Fruit fly (Drosophila melanogaster) whole organism, embryonic: Measurements from ENCODE around the gene Rh5.
A peak's percentile ranks its signal among the peaks of the same experiment; 100 is the strongest.

Source experiments
- Asciz ChIP-seq: fragments of 200-800 bp; sonication (Bioruptor generic); optimal IDR thresholded peaks from 2 replicates; lab custom pipeline; 2017; ENCODE audit warnings: missing biosample characterization, mild to moderate bottlenecking, missing genetic modification characterization, missing genetic modification reagents
- Blimp-1 ChIP-seq: fragments of 200-800 bp; sonication (Bioruptor generic); optimal IDR thresholded peaks from 3 replicates; lab custom pipeline; 2018; ENCODE audit warnings: missing biosample characterization, missing genetic modification characterization, mild to moderate bottlenecking, moderate library complexity, missing genetic modification reagents
- CG10147 ChIP-seq: fragments of 200-800 bp; sonication (Bioruptor generic); optimal IDR thresholded peaks from 2 replicates; lab custom pipeline; 2019; ENCODE audit warnings: missing biosample characterization, mild to moderate bottlenecking, missing genetic modification characterization, moderate library complexity
- CG10543 ChIP-seq: fragments of 200-800 bp; sonication (Bioruptor generic); optimal IDR thresholded peaks from 3 replicates; lab custom pipeline; 2017; ENCODE audit warnings: missing biosample characterization, mild to moderate bottlenecking, missing genetic modification characterization, moderate library complexity
- CG10979 ChIP-seq: fragments of 200-800 bp; sonication (Bioruptor generic); optimal IDR thresholded peaks from 2 replicates; lab custom pipeline; 2018; ENCODE audit warnings: missing biosample characterization, mild to moderate bottlenecking, missing genetic modification characterization, moderate library complexity
- CG11085 ChIP-seq: fragments of 200-800 bp; sonication (Bioruptor generic); IDR thresholded peaks from 2 replicates; pipeline ENCODE4 v1.3.6; 2022; ENCODE audit warnings: missing biosample characterization, missing genetic modification characterization
- CG17802 ChIP-seq: fragments of 200-800 bp; sonication (Bioruptor generic); optimal IDR thresholded peaks from 2 replicates; lab custom pipeline; 2018; ENCODE audit warnings: missing biosample characterization, mild to moderate bottlenecking, missing genetic modification characterization, moderate library complexity
- CG1792 ChIP-seq: fragments of 200-800 bp; sonication (Bioruptor generic); optimal IDR thresholded peaks from 2 replicates; lab custom pipeline; 2016; ENCODE audit warnings: missing biosample characterization, missing genetic modification characterization
- CG18011 ChIP-seq: fragments of 200-800 bp; sonication (Bioruptor generic); optimal IDR thresholded peaks from 2 replicates; lab custom pipeline; 2017; ENCODE audit warnings: missing biosample characterization, missing genetic modification characterization, mild to moderate bottlenecking, moderate library complexity, missing genotype
- CG1832 ChIP-seq: fragments of 200-800 bp; sonication (Bioruptor generic); optimal IDR thresholded peaks from 2 replicates; lab custom pipeline; 2017; ENCODE audit warnings: missing biosample characterization, mild to moderate bottlenecking, missing genetic modification characterization, inconsistent platforms
- CG18599 ChIP-seq: fragments of 200-800 bp; sonication (Bioruptor generic); optimal IDR thresholded peaks from 3 replicates; lab custom pipeline; 2017; ENCODE audit warnings: missing biosample characterization, missing genetic modification characterization, mild to moderate bottlenecking, moderate library complexity, missing genetic modification reagents
- CG2120 ChIP-seq: fragments of 200-800 bp; sonication (Bioruptor generic); optimal IDR thresholded peaks from 3 replicates; lab custom pipeline; 2016; ENCODE audit warnings: missing biosample characterization, missing genetic modification characterization
- CG2199 ChIP-seq: fragments of 200-800 bp; sonication (Bioruptor generic); IDR thresholded peaks from 3 replicates; pipeline ENCODE4 v1.3.6; 2022; ENCODE audit warnings: missing biosample characterization, missing genetic modification characterization
- CG2678 ChIP-seq: fragments of 200-800 bp; sonication (Bioruptor generic); optimal IDR thresholded peaks from 3 replicates; lab custom pipeline; 2019; ENCODE audit warnings: missing biosample characterization, mild to moderate bottlenecking, missing genetic modification characterization, moderate library complexity
- CG30020 ChIP-seq: fragments of 200-800 bp; optimal IDR thresholded peaks from 2 replicates; lab custom pipeline; 2019; ENCODE audit warnings: missing biosample characterization, mild to moderate bottlenecking, missing genetic modification characterization, moderate library complexity
- CG3065 ChIP-seq: fragments of 200-800 bp; sonication (Bioruptor generic); optimal IDR thresholded peaks from 2 replicates; lab custom pipeline; 2016; ENCODE audit warnings: missing biosample characterization, missing genetic modification characterization
- CG3281 ChIP-seq: fragments of 200-800 bp; sonication (Bioruptor generic); optimal IDR thresholded peaks from 3 replicates; lab custom pipeline; 2017; ENCODE audit warnings: missing biosample characterization, mild to moderate bottlenecking, missing genetic modification characterization
- CG6791 ChIP-seq: fragments of 200-800 bp; sonication (Bioruptor generic); IDR thresholded peaks from 3 replicates; pipeline ENCODE4 v1.3.6; 2022; ENCODE audit warnings: missing biosample characterization, missing genetic modification characterization; ENCODE audit not compliant: partially characterized antibody
- CG8388 ChIP-seq: fragments of 200-800 bp; sonication (Bioruptor generic); optimal IDR thresholded peaks from 2 replicates; lab custom pipeline; 2019; ENCODE audit warnings: missing biosample characterization, mild to moderate bottlenecking, missing genetic modification characterization, moderate library complexity
- CG9437 ChIP-seq: fragments of 200-800 bp; sonication (Bioruptor generic); optimal IDR thresholded peaks from 2 replicates; lab custom pipeline; 2018; ENCODE audit warnings: missing biosample characterization, mild to moderate bottlenecking, missing genetic modification characterization
- CrebB ChIP-seq: fragments of 200-800 bp; sonication (Bioruptor generic); optimal IDR thresholded peaks from 3 replicates; lab custom pipeline; 2018; ENCODE audit warnings: missing biosample characterization, mild to moderate bottlenecking, missing genetic modification characterization
- Hand ChIP-seq: fragments of 200-800 bp; sonication (Bioruptor generic); optimal IDR thresholded peaks from 2 replicates; lab custom pipeline; 2017; ENCODE audit warnings: mild to moderate bottlenecking, missing biosample characterization, missing genetic modification reagents, missing genetic modification characterization
- Hmx ChIP-seq: fragments of 200-800 bp; sonication (Bioruptor generic); optimal IDR thresholded peaks from 2 replicates; lab custom pipeline; 2016; ENCODE audit warnings: missing biosample characterization, missing genetic modification characterization
- MTF-1 ChIP-seq: fragments of 200-800 bp; sonication (Bioruptor generic); optimal IDR thresholded peaks from 2 replicates; lab custom pipeline; 2018; ENCODE audit warnings: missing biosample characterization, mild to moderate bottlenecking, missing genetic modification characterization, borderline replicate concordance
- Neu2 ChIP-seq: fragments of 200-800 bp; sonication (Bioruptor generic); optimal IDR thresholded peaks from 3 replicates; lab custom pipeline; 2016; ENCODE audit warnings: missing biosample characterization, missing genetic modification characterization, borderline replicate concordance
- Optix ChIP-seq: fragments of 200-800 bp; sonication (Bioruptor generic); IDR thresholded peaks from 3 replicates; pipeline ENCODE4 v1.3.6; 2022; ENCODE audit warnings: missing biosample characterization, missing genetic modification characterization
- Six4 ChIP-seq: fragments of 200-800 bp; sonication (Bioruptor generic); optimal IDR thresholded peaks from 2 replicates; lab custom pipeline; 2016; ENCODE audit warnings: missing biosample characterization, missing genetic modification characterization
- Sry-β ChIP-seq: fragments of 200-800 bp; sonication (Bioruptor generic); optimal IDR thresholded peaks from 2 replicates; lab custom pipeline; 2018; ENCODE audit warnings: missing biosample characterization, mild to moderate bottlenecking, missing genetic modification characterization, moderate library complexity
- Trl ChIP-seq, 3 experiments: fragments of >200 bp in 2 of 3; fragments of 200-800 bp in 1 of 3; sonication (Bioruptor generic) in 1 of 3; optimal IDR thresholded peaks; 2 replicates in 1 of 3; 3 replicates in 2 of 3; lab custom pipeline; 2016 to 2017; ENCODE audit warnings: missing biosample characterization in 1 of 3, missing genetic modification characterization in 1 of 3
- abd-A ChIP-seq: fragments of 200-800 bp; sonication (Bioruptor generic); optimal IDR thresholded peaks from 3 replicates; lab custom pipeline; 2019; ENCODE audit warnings: missing biosample characterization, mild to moderate bottlenecking, missing genetic modification characterization, moderate library complexity
- ac ChIP-seq: fragments of 200-800 bp; sonication (Bioruptor generic); optimal IDR thresholded peaks from 3 replicates; lab custom pipeline; 2017; ENCODE audit warnings: missing biosample characterization, mild to moderate bottlenecking, missing genetic modification characterization
- croc ChIP-seq: fragments of 200-800 bp; sonication (Bioruptor generic); conservative IDR thresholded peaks from 3 replicates; pipeline ENCODE4 v1.3.6; 2022; ENCODE audit warnings: missing biosample characterization, missing genetic modification characterization
- crp ChIP-seq, 2 experiments: fragments of 200-800 bp; sonication (Bioruptor generic); optimal IDR thresholded peaks; 2 replicates in 1 of 2; 3 replicates in 1 of 2; lab custom pipeline; 2017; ENCODE audit warnings: missing biosample characterization in 2 of 2, missing genetic modification characterization in 2 of 2, mild to moderate bottlenecking in 1 of 2, moderate library complexity in 1 of 2
- da ChIP-seq: fragments of 200-800 bp; sonication (Bioruptor generic); optimal IDR thresholded peaks from 2 replicates; lab custom pipeline; 2016; ENCODE audit warnings: missing biosample characterization, missing genetic modification characterization
- dm ChIP-seq: fragments of 200-800 bp; sonication (Bioruptor generic); optimal IDR thresholded peaks from 3 replicates; lab custom pipeline; 2016; ENCODE audit warnings: missing biosample characterization, missing genetic modification characterization
- dysf ChIP-seq: fragments of 200-800 bp; sonication (Bioruptor generic); IDR thresholded peaks from 3 replicates; pipeline ENCODE4 v1.3.6; 2022; ENCODE audit warnings: missing biosample characterization, missing genetic modification characterization
- fu2 ChIP-seq: fragments of 200-800 bp; sonication (Bioruptor generic); optimal IDR thresholded peaks from 2 replicates; lab custom pipeline; 2016; ENCODE audit warnings: missing biosample characterization, missing genetic modification characterization
- gce ChIP-seq: fragments of 200-800 bp; sonication (Bioruptor generic); IDR thresholded peaks from 3 replicates; pipeline ENCODE4 v1.3.6; 2022; ENCODE audit warnings: missing biosample characterization, missing genetic modification characterization
- kni ChIP-seq: fragments of 200-800 bp; sonication (Bioruptor generic); optimal IDR thresholded peaks from 3 replicates; lab custom pipeline; 2017; ENCODE audit warnings: mild to moderate bottlenecking, missing biosample characterization, missing genetic modification reagents, missing genetic modification characterization
- oc ChIP-seq: fragments of 200-800 bp; sonication (Bioruptor generic); optimal IDR thresholded peaks from 2 replicates; lab custom pipeline; 2018; ENCODE audit warnings: missing biosample characterization, mild to moderate bottlenecking, missing genetic modification characterization, moderate library complexity
- ranshi ChIP-seq: fragments of 200-800 bp; sonication (Bioruptor generic); IDR thresholded peaks from 2 replicates; pipeline ENCODE4 v1.3.6; 2022; ENCODE audit warnings: missing biosample characterization, missing genetic modification characterization
- sens-2 ChIP-seq: fragments of 200-800 bp; sonication (Bioruptor generic); IDR thresholded peaks from 2 replicates; pipeline ENCODE4 v1.3.6; 2022; ENCODE audit warnings: missing biosample characterization, missing genetic modification characterization
- sim ChIP-seq: fragments of 200-800 bp; sonication (Bioruptor generic); IDR thresholded peaks from 2 replicates; pipeline ENCODE4 v1.3.6; 2022; ENCODE audit warnings: missing biosample characterization, missing genetic modification characterization
- slp2 ChIP-seq: fragments of 200-800 bp; sonication (Bioruptor generic); optimal IDR thresholded peaks from 2 replicates; lab custom pipeline; 2016; ENCODE audit warnings: missing biosample characterization, missing genetic modification characterization
- tna ChIP-seq: fragments of 200-800 bp; sonication (Bioruptor generic); IDR thresholded peaks from 2 replicates; pipeline ENCODE4 v1.3.6; 2022; ENCODE audit warnings: missing biosample characterization, missing genetic modification characterization; ENCODE audit not compliant: partially characterized antibody
- tx ChIP-seq: fragments of 200-800 bp; sonication (Bioruptor generic); optimal IDR thresholded peaks from 2 replicates; lab custom pipeline; 2016; ENCODE audit warnings: missing biosample characterization, missing genetic modification characterization
- zen2 ChIP-seq: fragments of 200-800 bp; sonication (Bioruptor generic); IDR thresholded peaks from 3 replicates; pipeline ENCODE4 v1.3.6; 2022; ENCODE audit warnings: missing biosample characterization, missing genetic modification characterization; ENCODE audit not compliant: partially characterized antibody

Gene Rh5

DNA sequence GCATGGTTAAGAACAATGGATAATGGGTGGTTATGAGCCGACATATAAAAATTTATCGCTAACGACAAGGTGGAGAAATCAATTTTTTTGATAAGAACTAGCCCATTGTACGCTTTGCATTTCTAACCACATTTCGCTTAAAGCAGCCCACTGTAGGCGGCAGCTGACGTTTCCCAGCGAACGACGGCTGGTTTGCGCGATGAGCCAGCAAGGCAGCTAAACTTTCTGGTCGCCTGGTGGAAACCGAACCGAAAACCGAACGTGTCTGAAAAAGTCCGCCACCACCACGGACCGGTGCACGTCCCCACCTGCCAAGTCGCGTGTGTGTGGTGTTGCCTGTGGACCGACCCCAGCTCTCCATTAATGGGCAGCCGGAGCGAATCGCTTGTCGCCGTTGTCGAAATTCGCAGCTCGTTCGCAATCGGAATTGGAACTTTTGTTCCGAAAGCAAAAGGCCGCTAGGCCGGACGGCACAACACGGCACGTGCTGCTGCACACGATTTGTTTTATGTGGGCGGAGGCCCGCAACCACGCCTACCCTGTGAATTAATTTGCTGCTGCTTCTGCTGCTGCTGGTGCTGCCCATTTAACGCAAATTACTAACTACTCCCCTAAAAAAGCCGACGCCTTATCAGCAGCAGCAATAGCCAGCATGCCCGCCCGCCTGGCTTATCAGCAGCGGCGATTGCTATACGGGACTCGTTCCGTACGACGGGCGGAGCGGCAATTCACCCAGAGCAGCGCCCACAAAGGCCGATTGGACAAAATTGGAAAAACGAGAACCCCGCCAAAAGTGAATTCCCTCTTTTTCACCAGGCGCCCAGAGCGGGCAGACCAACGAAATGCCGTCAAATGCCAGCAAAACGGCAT lies 4.8 kb upstream of the Rh5 start (continued):
- TF ChIP-seq ac (GFP tag; lab: Kevin White, UChicago) (peak; percentile 67), gce (GFP tag; lab: Robert Waterston, UW) (no peak), slp2 (GFP tag; lab: Kevin White, UChicago) (no peak), CG18011 (no peak), Hmx (GFP tag; lab: Kevin White, UChicago) (no peak), CG10543 (GFP tag; lab: Kevin White, UChicago) (peak; percentile 99), CG6791 (GFP tag; lab: Robert Waterston, UW) (no peak), sim (GFP tag; lab: Robert Waterston, UW) (no peak), CG11085 (GFP tag; lab: Robert Waterston, UW) (no peak), oc (tag; lab: Kevin White, UChicago) (no peak), kni (GFP tag; lab: Kevin White, UChicago) (peak; percentile 99), Optix (no peak), Sry-β (GFP tag; lab: Kevin White, UChicago) (no peak), crp (GFP tag; optimal IDR thresholded peaks at IDR 0.05; lab: Kevin White, UChicago) (peak in 1 of 2 experiments; percentile 58), CG17802 (no peak), CG2199 (GFP tag; lab: Robert Waterston, UW) (no peak), Asciz (GFP tag; lab: Kevin White, UChicago) (no peak), abd-A (tag; lab: Kevin White, UChicago) (peak; percentile 100), fu2 (GFP tag; lab: Kevin White, UChicago) (no peak), CG3281 (GFP tag; lab: Kevin White, UChicago) (peak; percentile 27), tna (GFP tag; lab: Robert Waterston, UW) (no peak), sens-2 (GFP tag; lab: Robert Waterston, UW) (no peak), CG8388 (GFP tag; lab: Kevin White, UChicago) (peak; percentile 25), CG18599 (GFP tag; lab: Kevin White, UChicago) (peak; percentile 58), Hand (peak; percentile 35), da (GFP tag; lab: Kevin White, UChicago) (peak; percentile 64), Six4 (GFP tag; lab: Kevin White, UChicago) (peak; percentile 24), MTF-1 (GFP tag; lab: Kevin White, UChicago) (peak; percentile 44), CrebB (tag; lab: Kevin White, UChicago) (no peak), croc (GFP tag; lab: Robert Waterston, UW) (no peak), CG30020 (tag; lab: Kevin White, UChicago) (no peak), Trl (optimal IDR thresholded peaks at IDR 0.05; lab: Kevin White, UChicago) (no peak), Trl (GFP tag; optimal IDR thresholded peaks at IDR 0.05; lab: Kevin White, UChicago) (peak; percentile 42), CG10979 (peak; percentile 21), dm (GFP tag; lab: Kevin White, UChicago) (no peak), ranshi (GFP tag; lab: Robert Waterston, UW) (no peak), zen2 (no peak), CG1792 (GFP tag; lab: Kevin White, UChicago) (no peak), CG1832 (GFP tag; lab: Kevin White, UChicago) (no peak), CG10147 (GFP tag; lab: Kevin White, UChicago) (no peak), CG3065 (GFP tag; lab: Kevin White, UChicago) (peak; percentile 75), tx (GFP tag; lab: Kevin White, UChicago) (no peak), CG9437 (GFP tag; lab: Kevin White, UChicago) (peak; percentile 32), CG2120 (GFP tag; lab: Kevin White, UChicago) (peak; percentile 48), Neu2 (GFP tag; lab: Kevin White, UChicago) (no peak), Blimp-1 (GFP tag; lab: Kevin White, UChicago) (no peak), CG2678 (peak; percentile 49), dysf (no peak)
